Fruit fly (Drosophila melanogaster) whole organism, prepupa: ENCODE data around the gene CG42870.

ENCODE experiments used
- CG11762 ChIP-seq: fragments of 200-800 bp; sonication (Bioruptor generic); optimal IDR thresholded peaks from 3 replicates; lab custom pipeline; 2016; ENCODE audit warnings: missing biosample characterization, missing genetic modification characterization; ENCODE audit not compliant: insufficient read depth
- CG15336 ChIP-seq: fragments of 200-800 bp; sonication (Bioruptor generic); IDR thresholded peaks from 2 replicates; pipeline ENCODE4 v1.3.6; 2022; ENCODE audit warnings: missing biosample characterization, missing genetic modification characterization
- CG8119 ChIP-seq: fragments of 200-800 bp; sonication (Bioruptor generic); IDR thresholded peaks from 3 replicates; pipeline ENCODE4 v1.3.6; 2022; ENCODE audit warnings: missing biosample characterization, missing genetic modification characterization
- Sox15 ChIP-seq: fragments of 200-800 bp; sonication (Bioruptor generic); optimal IDR thresholded peaks from 3 replicates; lab custom pipeline; 2016; ENCODE audit warnings: missing biosample characterization, missing genetic modification characterization
- dac ChIP-seq: fragments of 200-800 bp; sonication (Bioruptor generic); optimal IDR thresholded peaks from 2 replicates; lab custom pipeline; 2017; ENCODE audit warnings: missing biosample characterization, mild to moderate bottlenecking, missing genetic modification characterization
- fd59A ChIP-seq: fragments of 200-800 bp; sonication (Bioruptor generic); optimal IDR thresholded peaks from 2 replicates; lab custom pipeline; 2017; ENCODE audit warnings: missing biosample characterization, mild to moderate bottlenecking, missing genetic modification characterization, missing genetic modification reagents
- spab ChIP-seq: fragments of 200-800 bp; sonication (Bioruptor generic); optimal IDR thresholded peaks from 2 replicates; lab custom pipeline; 2017; ENCODE audit warnings: missing biosample characterization, mild to moderate bottlenecking, missing genetic modification characterization, missing genetic modification reagents
- svp ChIP-seq: fragments of 200-800 bp; sonication (Bioruptor generic); peaks from one replicate; lab custom pipeline; 2016; ENCODE audit warnings: missing biosample characterization, missing genetic modification characterization

dm6 chr3R:21757550-21757949 lies 20.4 kb upstream of the CG42870 start:
- TF ChIP-seq CG8119 (no peak), spab (GFP tag; lab: Kevin White, UChicago) (no peak), dac (GFP tag; lab: Kevin White, UChicago) (no peak), svp (GFP tag; lab: Kevin White, UChicago) (no peak), fd59A (GFP tag; lab: Kevin White, UChicago) (no peak), CG15336 (GFP tag; lab: Robert Waterston, UW) (no peak), CG11762 (GFP tag; lab: Kevin White, UChicago) (no peak), Sox15 (no peak)
